Worm (Caenorhabditis elegans) whole organism, late embryonic: ENCODE results near the gene F01G4.6.

Experiments used
- C08G9.2 ChIP-seq: sonication (generic microtip); optimal IDR thresholded peaks from 2 replicates; lab custom pipeline; 2016; ENCODE audit warnings: mild to moderate bottlenecking, missing genetic modification characterization, moderate library complexity, missing compliant biosample characterization
- mec-3 ChIP-seq: sonication (generic microtip); optimal IDR thresholded peaks from 2 replicates; lab custom pipeline; 2016; ENCODE audit warnings: borderline replicate concordance, missing genetic modification characterization, missing compliant biosample characterization

DNA sequence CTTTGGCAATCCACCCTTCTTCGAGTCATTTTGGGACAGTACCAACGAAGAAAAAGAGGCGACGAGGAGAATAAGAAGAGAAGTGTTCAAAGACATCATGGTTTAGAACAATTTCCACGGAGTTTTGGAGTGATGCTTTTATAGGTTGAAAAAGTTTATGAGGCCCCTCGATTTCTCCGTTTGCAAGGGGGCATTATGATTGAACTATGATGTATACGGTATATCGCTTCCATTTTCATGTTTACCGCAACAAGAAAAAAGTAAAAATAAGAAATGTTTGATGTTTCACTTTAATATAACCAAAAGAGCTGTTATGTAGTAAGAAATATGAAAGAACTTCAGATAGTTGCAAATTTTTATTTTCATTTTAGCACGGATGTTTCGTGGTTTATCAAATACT lies 47.9 kb downstream of the F01G4.6 start, which contains the start of gene srlf-18:
- no peak for TF ChIP-seq mec-3 (tag; lab: Kevin White, UChicago)
- TF ChIP-seq C08G9.2 (tag; lab: Kevin White, UChicago): no peak
